Fruit fly (Drosophila melanogaster) whole organism: ENCODE data around the gene CG9312.

Source experiments
- CG8478 ChIP-seq: fragments of >200 bp; optimal IDR thresholded peaks from 2 replicates; lab custom pipeline; 2018; ENCODE audit warnings: inconsistent platforms
- usp ChIP-seq: fragments of >200 bp; optimal IDR thresholded peaks from 2 replicates; lab custom pipeline; 2017; ENCODE audit warnings: missing biosample characterization, missing genetic modification characterization, mixed read lengths

DNA sequence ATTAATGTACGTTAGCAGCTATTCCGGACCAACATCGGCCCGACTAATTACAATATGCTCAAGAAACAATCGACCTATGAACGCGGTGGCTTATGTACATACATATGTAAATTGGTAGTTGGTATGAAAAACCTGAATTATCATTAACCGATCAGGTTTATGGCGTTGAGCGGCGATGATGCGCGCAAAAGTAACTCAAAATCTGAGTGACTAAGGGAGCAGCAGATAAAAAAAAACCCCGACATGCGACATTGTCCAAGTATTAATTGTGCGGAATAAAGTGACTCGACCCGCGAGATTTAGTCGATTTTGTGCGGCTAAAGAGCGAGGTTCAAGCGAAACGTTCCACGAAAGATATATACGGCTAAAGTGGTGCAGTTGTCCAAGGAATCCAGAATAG, at the start of gene CG9312:
- TF ChIP-seq CG8478 (lab: Kevin White, UChicago) (no peak), usp (GFP tag; lab: Kevin White, UChicago) (no peak)
